Worm (Caenorhabditis elegans): Measurements from ENCODE around the gene T28D9.16.

T28D9.16 gene

ce11 chrII:6513911-6514310 is 38.4 kb downstream of the T28D9.16 start, which contains the start of gene R05G9R.1:
Gene R05G9R.1, minus strand, starts transcription at chrII:6514011.
- TF ChIP-seq ztf-4 (tag; optimal IDR thresholded peaks at IDR 0.05) (no peak), efl-1 (optimal IDR thresholded peaks at IDR 0.05) (no peak), efl-1 (GFP tag; optimal IDR thresholded peaks at IDR 0.05 in 1 of 2) (peak in 1 of 2 experiments; percentile 9), lir-3 (tag; optimal IDR thresholded peaks at IDR 0.05; ENCODE audit: poor library complexity) (no peak)

- TF ChIP-seq nhr-85 (tag) (no peak), Y116A8C.19 (tag; optimal IDR thresholded peaks at IDR 0.05; ENCODE audit: borderline replicate concordance) (no peak), ceh-90 (tag; optimal IDR thresholded peaks at IDR 0.05) (no peak), elt-3 (tag; optimal IDR thresholded peaks at IDR 0.05) (no peak), rnt-1 (tag; optimal IDR thresholded peaks at IDR 0.05) (no peak), nhr-237 (tag; optimal IDR thresholded peaks at IDR 0.05) (no peak), unc-98 (GFP tag; IDR thresholded peaks at IDR 0.05) (no peak), C04F5.9 (tag; optimal IDR thresholded peaks at IDR 0.05) (no peak), ces-1 (GFP tag; optimal IDR thresholded peaks at IDR 0.05) (no peak), tlp-1 (tag; optimal IDR thresholded peaks at IDR 0.05) (no peak), zip-4 (GFP tag; optimal IDR thresholded peaks at IDR 0.05) (no peak), ama-1 (optimal IDR thresholded peaks at IDR 0.05) (no peak), nhr-84 (tag; optimal IDR thresholded peaks at IDR 0.05) (no peak), nhr-90 (tag; optimal IDR thresholded peaks at IDR 0.05; ENCODE audit: poor library complexity) (no peak), pag-3 (tag; optimal IDR thresholded peaks at IDR 0.05; ENCODE audit: borderline replicate concordance, insufficient read depth) (no peak), mab-9 (GFP tag; IDR thresholded peaks at IDR 0.05) (no peak), hpl-2 (GFP tag; optimal IDR thresholded peaks at IDR 0.05) (no peak), lsy-2 (tag; optimal IDR thresholded peaks at IDR 0.05) (no peak)
Measured at ce11 chrII:6516276-6516675, 40.8 kb downstream of the T28D9.16 start, which contains the start of gene C56E6.7. Gene C56E6.7, plus strand, starts transcription at chrII:6516576.

ce11 chrII:6519703-6520102 is 44.2 kb downstream of the T28D9.16 start:
- TF ChIP-seq lsy-2 (tag; optimal IDR thresholded peaks at IDR 0.05) (peak in 1 of 2 experiments; percentile 75), mep-1 (tag; optimal IDR thresholded peaks at IDR 0.05) (peak; percentile 39), hlh-17 (GFP tag; optimal IDR thresholded peaks at IDR 0.05; ENCODE audit: borderline replicate concordance) (no peak), dpl-1 (GFP tag; optimal IDR thresholded peaks at IDR 0.05) (peak in 2 of 3 experiments; percentile 47 to 64), grh-1 (GFP tag; IDR thresholded peaks at IDR 0.05) (no peak), lin-35 (GFP tag; optimal IDR thresholded peaks at IDR 0.05) (peak in 1 of 2 experiments; percentile 67), blmp-1 (tag; optimal IDR thresholded peaks at IDR 0.05) (peak; percentile 1), tlp-1 (tag; optimal IDR thresholded peaks at IDR 0.05) (no peak), efl-1 (optimal IDR thresholded peaks at IDR 0.05) (peak; percentile 31), efl-1 (GFP tag; optimal IDR thresholded peaks at IDR 0.05 in 1 of 2) (peak; percentile 45 to 94)

- TF ChIP-seq elt-2 (tag; optimal IDR thresholded peaks at IDR 0.05) (peak; percentile 57), lin-14 (GFP tag; optimal IDR thresholded peaks at IDR 0.05) (no peak), pqm-1 (tag; optimal IDR thresholded peaks at IDR 0.05) (peak; percentile 45), hpl-2 (GFP tag; optimal IDR thresholded peaks at IDR 0.05) (no peak), lsy-2 (tag; optimal IDR thresholded peaks at IDR 0.05) (no peak), nhr-237 (tag; optimal IDR thresholded peaks at IDR 0.05) (no peak), unc-130 (tag; optimal IDR thresholded peaks at IDR 0.05) (no peak), unc-62 (GFP tag; optimal IDR thresholded peaks at IDR 0.05) (no peak), sup-37 (GFP tag; optimal IDR thresholded peaks at IDR 0.05) (no peak), blmp-1 (tag; optimal IDR thresholded peaks at IDR 0.05) (peak; percentile 40), nhr-90 (tag; optimal IDR thresholded peaks at IDR 0.05; ENCODE audit: poor library complexity) (no peak), fkh-8 (tag; optimal IDR thresholded peaks at IDR 0.05) (no peak), rnt-1 (tag; optimal IDR thresholded peaks at IDR 0.05) (no peak), mep-1 (tag; optimal IDR thresholded peaks at IDR 0.05) (no peak), ceh-63 (GFP tag; optimal IDR thresholded peaks at IDR 0.05) (no peak), efl-1 (optimal IDR thresholded peaks at IDR 0.05) (no peak), efl-1 (GFP tag; optimal IDR thresholded peaks at IDR 0.05 in 1 of 2) (peak in 1 of 2 experiments; percentile 87), irx-1 (tag; optimal IDR thresholded peaks at IDR 0.05) (no peak), ceh-88 (GFP tag; IDR thresholded peaks at IDR 0.05) (no peak), pax-3 (tag; optimal IDR thresholded peaks at IDR 0.05) (no peak), xbp-1 (tag; optimal IDR thresholded peaks at IDR 0.05) (no peak), ztf-4 (tag; optimal IDR thresholded peaks at IDR 0.05) (no peak), Y116A8C.19 (tag; optimal IDR thresholded peaks at IDR 0.05; ENCODE audit: borderline replicate concordance) (no peak), lin-13 (GFP tag; optimal IDR thresholded peaks at IDR 0.05) (no peak), zip-4 (GFP tag; optimal IDR thresholded peaks at IDR 0.05) (no peak)
Measured at ce11 chrII:6520103-6520502, 44.6 kb downstream of the T28D9.16 start.

Measured in whole organism, L1 larva.